Worm (Caenorhabditis elegans) whole organism, L1 larva: ENCODE measurements around the gene madf-5.

ENCODE experiments used
- nhr-76 ChIP-seq: sonication (generic microtip); optimal IDR thresholded peaks from 2 replicates; lab custom pipeline; 2017; ENCODE audit warnings: missing biosample characterization, missing genetic modification characterization
- vab-15 ChIP-seq: sonication (generic microtip); optimal IDR thresholded peaks from 2 replicates; lab custom pipeline; 2017; ENCODE audit warnings: missing genotype, mild to moderate bottlenecking, missing genetic modification characterization, missing compliant biosample characterization

madf-5 gene

DNA sequence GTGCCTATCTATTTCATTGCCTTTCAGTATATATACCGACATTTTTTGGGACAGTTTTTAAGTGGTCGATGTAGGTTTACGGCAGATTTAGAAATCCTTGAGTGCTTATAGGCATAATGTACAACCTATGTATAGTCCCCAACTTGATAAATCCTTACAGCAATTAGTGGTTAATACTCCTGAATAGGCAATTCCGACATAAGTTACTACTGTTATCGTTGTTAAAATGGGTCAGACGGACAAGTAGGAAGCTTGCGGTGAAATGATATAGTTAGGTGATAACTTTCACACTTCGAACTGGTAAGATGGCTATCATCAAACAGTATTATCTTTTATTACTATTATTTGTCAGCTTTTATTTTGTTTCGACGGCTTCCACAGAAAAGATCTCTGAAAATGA lies 49.3 kb downstream of the madf-5 start, which contains the start of gene mltn-10:
TSS of gene mltn-10 (plus strand) at position 301 of the 400 bp plus-strand sequence.
- TF ChIP-seq vab-15 (tag; lab: Kevin White, UChicago) = no peak
- TF ChIP-seq nhr-76 (tag; lab: Kevin White, UChicago) = no peak
